Worm (Caenorhabditis elegans): ENCODE data around the gene T05A8.3.

- TF ChIP-seq mef-2 (tag; optimal IDR thresholded peaks at IDR 0.05) (no peak), fkh-10 (GFP tag; optimal IDR thresholded peaks at IDR 0.05) (no peak), nhr-90 (tag; optimal IDR thresholded peaks at IDR 0.05; ENCODE audit: poor library complexity) (no peak), skn-1 (tag; optimal IDR thresholded peaks at IDR 0.05) (no peak), lin-13 (GFP tag; optimal IDR thresholded peaks at IDR 0.05) (no peak)
These were observed 18.4 kb upstream of the T05A8.3 start for ce11 chrII:2735644-2736043.

All from whole organism, L1 larva.